Worm (Caenorhabditis elegans): ENCODE results near the gene fbxa-106.

Gene fbxa-106

ce11 chrV:18085150-18085833 lies at the start of gene fbxa-106:
fbxa-106 (minus strand) TSS chrV:18085200.
- no peak for TF ChIP-seq ref-1 (GFP tag; conservative IDR thresholded peaks at IDR 0.05)

- TF ChIP-seq ref-1 (GFP tag; conservative IDR thresholded peaks at IDR 0.05) (no peak), ztf-23 (GFP tag; IDR thresholded peaks at IDR 0.05) (no peak), T22C8.4 (GFP tag; IDR thresholded peaks at IDR 0.05) (no peak)
Observed at ce11 chrV:18134378-18134777, 49.4 kb upstream of the fbxa-106 start, which contains the start of gene Y37H2A.7. Y37H2A.7 (minus strand) TSS chrV:18134478.

ce11 chrV:18133177-18133576 lies 48.2 kb upstream of the fbxa-106 start, which contains the start of gene Y37H2A.18:
Y37H2A.18 (minus strand) TSS chrV:18133277.
- TF ChIP-seq cog-1 (tag; optimal IDR thresholded peaks at IDR 0.05) = no peak

- no peak for TF ChIP-seq tab-1 (GFP tag; IDR thresholded peaks at IDR 0.05)
- TF ChIP-seq flt-1 (GFP tag; IDR thresholded peaks at IDR 0.05) = no peak
- no peak for TF ChIP-seq med-1 (GFP tag; optimal IDR thresholded peaks at IDR 0.05; ENCODE audit: insufficient read depth)
- TF ChIP-seq klf-2 (GFP tag; conservative IDR thresholded peaks at IDR 0.05) = no peak
- TF ChIP-seq cog-1 (tag; optimal IDR thresholded peaks at IDR 0.05) = no peak
- no peak for TF ChIP-seq T22C8.4 (GFP tag; IDR thresholded peaks at IDR 0.05)
- TF ChIP-seq ztf-23 (GFP tag; IDR thresholded peaks at IDR 0.05) = no peak
- no peak for TF ChIP-seq ztf-29 (GFP tag; IDR thresholded peaks at IDR 0.05)
- TF ChIP-seq ref-1 (GFP tag; conservative IDR thresholded peaks at IDR 0.05) = no peak
Observed at ce11 chrV:18131049-18131448, 46.0 kb upstream of the fbxa-106 start, which contains the start of gene Y37H2A.12. Y37H2A.12 (minus strand) TSS chrV:18131129.

ce11 chrV:18129663-18130272 lies 44.8 kb upstream of the fbxa-106 start:
- peak; percentile 82 for TF ChIP-seq T22C8.4 (GFP tag; IDR thresholded peaks at IDR 0.05)

ce11 chrV:18128545-18128944 lies 43.5 kb upstream of the fbxa-106 start:
- no peak for TF ChIP-seq T22C8.4 (GFP tag; IDR thresholded peaks at IDR 0.05)

ce11 chrV:18127192-18127591 lies 42.2 kb upstream of the fbxa-106 start, which contains the start of gene fbxa-211:
fbxa-211 (plus strand) TSS chrV:18127519.
- no peak for TF ChIP-seq ztf-23 (GFP tag; IDR thresholded peaks at IDR 0.05)
- no peak for TF ChIP-seq med-1 (GFP tag; optimal IDR thresholded peaks at IDR 0.05; ENCODE audit: insufficient read depth)
- no peak for TF ChIP-seq tab-1 (GFP tag; IDR thresholded peaks at IDR 0.05)
- TF ChIP-seq cog-1 (tag; optimal IDR thresholded peaks at IDR 0.05) = no peak
- TF ChIP-seq ref-1 (GFP tag; conservative IDR thresholded peaks at IDR 0.05) = no peak
- no peak for TF ChIP-seq flt-1 (GFP tag; IDR thresholded peaks at IDR 0.05)
- no peak for TF ChIP-seq ztf-29 (GFP tag; IDR thresholded peaks at IDR 0.05)
- TF ChIP-seq T22C8.4 (GFP tag; IDR thresholded peaks at IDR 0.05) = no peak
- no peak for TF ChIP-seq klf-2 (GFP tag; conservative IDR thresholded peaks at IDR 0.05)

ce11 chrV:18125075-18125474 lies 40.1 kb upstream of the fbxa-106 start, which contains the start of gene fbxa-210:
fbxa-210 (plus strand) TSS chrV:18125375.
- TF ChIP-seq ztf-23 (GFP tag; IDR thresholded peaks at IDR 0.05) (no peak), klf-2 (GFP tag; conservative IDR thresholded peaks at IDR 0.05) (no peak), med-1 (GFP tag; optimal IDR thresholded peaks at IDR 0.05; ENCODE audit: insufficient read depth) (no peak), T22C8.4 (GFP tag; IDR thresholded peaks at IDR 0.05) (no peak), ztf-29 (GFP tag; IDR thresholded peaks at IDR 0.05) (no peak), flt-1 (GFP tag; IDR thresholded peaks at IDR 0.05) (no peak), tab-1 (GFP tag; IDR thresholded peaks at IDR 0.05) (no peak), cog-1 (tag; optimal IDR thresholded peaks at IDR 0.05) (no peak), ref-1 (GFP tag; conservative IDR thresholded peaks at IDR 0.05) (no peak)

- TF ChIP-seq tab-1 (GFP tag; IDR thresholded peaks at IDR 0.05) (no peak), klf-2 (GFP tag; conservative IDR thresholded peaks at IDR 0.05) (no peak), ztf-23 (GFP tag; IDR thresholded peaks at IDR 0.05) (no peak), ztf-29 (GFP tag; IDR thresholded peaks at IDR 0.05) (no peak), cog-1 (tag; optimal IDR thresholded peaks at IDR 0.05) (no peak), ref-1 (GFP tag; conservative IDR thresholded peaks at IDR 0.05) (no peak), T22C8.4 (GFP tag; IDR thresholded peaks at IDR 0.05) (no peak), flt-1 (GFP tag; IDR thresholded peaks at IDR 0.05) (no peak), med-1 (GFP tag; optimal IDR thresholded peaks at IDR 0.05; ENCODE audit: insufficient read depth) (no peak)
Observed at ce11 chrV:18123639-18124038, 38.6 kb upstream of the fbxa-106 start, which contains the start of gene fbxa-107. fbxa-107 (plus strand) TSS chrV:18123939.

ce11 chrV:18109449-18109848 lies 24.4 kb upstream of the fbxa-106 start:
- TF ChIP-seq tab-1 (GFP tag; IDR thresholded peaks at IDR 0.05) (no peak), ref-1 (GFP tag; conservative IDR thresholded peaks at IDR 0.05) (no peak), cog-1 (tag; optimal IDR thresholded peaks at IDR 0.05) (no peak), ztf-23 (GFP tag; IDR thresholded peaks at IDR 0.05) (no peak), T22C8.4 (GFP tag; IDR thresholded peaks at IDR 0.05) (no peak), ztf-29 (GFP tag; IDR thresholded peaks at IDR 0.05) (no peak), klf-2 (GFP tag; conservative IDR thresholded peaks at IDR 0.05) (no peak), med-1 (GFP tag; optimal IDR thresholded peaks at IDR 0.05; ENCODE audit: insufficient read depth) (no peak), flt-1 (GFP tag; IDR thresholded peaks at IDR 0.05) (no peak)

ce11 chrV:18107969-18108368 lies 23.0 kb upstream of the fbxa-106 start, which contains the start of gene Y37H2A.1:
Y37H2A.1 (plus strand) TSS chrV:18108269.
- TF ChIP-seq ztf-23 (GFP tag; IDR thresholded peaks at IDR 0.05) = no peak
- no peak for TF ChIP-seq T22C8.4 (GFP tag; IDR thresholded peaks at IDR 0.05)
- TF ChIP-seq tab-1 (GFP tag; IDR thresholded peaks at IDR 0.05) = no peak
- TF ChIP-seq med-1 (GFP tag; optimal IDR thresholded peaks at IDR 0.05; ENCODE audit: insufficient read depth) = no peak
- TF ChIP-seq klf-2 (GFP tag; conservative IDR thresholded peaks at IDR 0.05) = no peak
- TF ChIP-seq ref-1 (GFP tag; conservative IDR thresholded peaks at IDR 0.05) = no peak
- no peak for TF ChIP-seq ztf-29 (GFP tag; IDR thresholded peaks at IDR 0.05)
- TF ChIP-seq cog-1 (tag; optimal IDR thresholded peaks at IDR 0.05) = no peak
- TF ChIP-seq flt-1 (GFP tag; IDR thresholded peaks at IDR 0.05) = no peak
